Fruit fly (Drosophila melanogaster): ENCODE measurements around the gene CG34177.

Gene CG34177

DNA sequence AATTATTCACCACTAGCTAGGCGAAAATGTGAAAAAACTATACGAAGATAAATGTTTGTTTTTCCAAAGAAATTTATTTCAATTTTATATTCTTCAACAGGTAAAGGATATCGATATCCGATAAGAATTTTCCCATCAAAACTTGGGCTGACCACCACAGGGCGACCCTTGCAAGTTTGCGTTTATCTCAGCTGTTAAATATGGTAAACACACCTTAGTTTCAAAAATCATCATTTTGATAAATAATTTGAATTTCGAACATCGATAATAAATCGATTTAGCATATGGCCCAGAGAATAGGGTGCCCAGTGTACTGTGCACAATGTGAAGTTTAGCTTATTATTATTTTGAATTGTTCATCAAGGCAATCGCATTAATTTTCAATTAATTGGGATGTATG lies 29.6 kb downstream of the CG34177 start, which contains the start of the genes CG15443 and Paris:
CG15443 (minus strand) TSS at position 125 of the 400 bp plus-strand sequence.
Paris (plus strand) TSS at position 289 of the 400 bp plus-strand sequence.
- no peak for TF ChIP-seq CG32264 (GFP tag; optimal IDR thresholded peaks at IDR 0.05)
- no peak for TF ChIP-seq Rel (GFP tag; optimal IDR thresholded peaks at IDR 0.05)
- TF ChIP-seq Rel (tag; optimal IDR thresholded peaks at IDR 0.05): peak; percentile 32
- no peak for TF ChIP-seq Dif (GFP tag; optimal IDR thresholded peaks at IDR 0.05; ENCODE audit: partially characterized antibody)
- TF ChIP-seq N (GFP tag; optimal IDR thresholded peaks at IDR 0.05): no peak
- TF ChIP-seq HLH106 (tag; optimal IDR thresholded peaks at IDR 0.05): no peak
- no peak for TF ChIP-seq Hnf4 (GFP tag; optimal IDR thresholded peaks at IDR 0.05)
- peak; percentile 14 for TF ChIP-seq CG9705 (GFP tag; optimal IDR thresholded peaks at IDR 0.05)
- no peak for TF ChIP-seq usp (GFP tag; optimal IDR thresholded peaks at IDR 0.05)
- no peak for TF ChIP-seq ey (GFP tag; optimal IDR thresholded peaks at IDR 0.05)
- no peak for TF ChIP-seq dl (GFP tag; optimal IDR thresholded peaks at IDR 0.05; ENCODE audit: insufficient read depth in 1 of 2, partially characterized antibody in 2 of 2)
- TF ChIP-seq Abd-B (GFP tag; optimal IDR thresholded peaks at IDR 0.05): no peak
- TF ChIP-seq psq (GFP tag; optimal IDR thresholded peaks at IDR 0.05): no peak
- TF ChIP-seq GATAd (GFP tag; optimal IDR thresholded peaks at IDR 0.05): no peak
- TF ChIP-seq Mio (GFP tag; optimal IDR thresholded peaks at IDR 0.05): no peak

DNA sequence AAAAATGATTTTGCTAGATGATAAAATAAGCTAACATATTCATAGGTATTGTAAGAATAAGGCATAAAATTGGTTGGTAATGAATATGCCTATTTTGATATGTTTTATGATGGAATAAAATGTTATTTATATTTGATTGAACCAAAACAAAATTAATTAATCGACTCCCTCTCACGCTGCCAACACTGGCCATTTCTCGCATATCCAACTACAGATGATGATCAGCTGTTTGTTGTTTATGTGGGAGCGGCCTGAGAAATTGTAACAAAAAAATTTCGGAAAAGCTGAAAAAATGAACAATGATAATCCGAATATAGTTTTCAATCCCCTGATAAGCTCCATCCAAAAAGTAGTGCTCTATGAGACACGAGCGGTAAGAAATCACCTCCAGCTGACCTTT lies 31.2 kb downstream of the CG34177 start, which contains the start of gene FIG4:
FIG4 (plus strand) TSS at position 229 of the 400 bp plus-strand sequence.
- peak; percentile 18 for TF ChIP-seq Myc (optimal IDR thresholded peaks at IDR 0.05)
- TF ChIP-seq h (GFP tag; optimal IDR thresholded peaks at IDR 0.05): no peak
- TF ChIP-seq Sp1 (GFP tag; optimal IDR thresholded peaks at IDR 0.05): no peak
- peak; percentile 74 for TF ChIP-seq woc (GFP tag; optimal IDR thresholded peaks at IDR 0.05)
- TF ChIP-seq Dif (GFP tag; optimal IDR thresholded peaks at IDR 0.05; ENCODE audit: partially characterized antibody): no peak
- TF ChIP-seq rgr (GFP tag; optimal IDR thresholded peaks at IDR 0.05): no peak

DNA sequence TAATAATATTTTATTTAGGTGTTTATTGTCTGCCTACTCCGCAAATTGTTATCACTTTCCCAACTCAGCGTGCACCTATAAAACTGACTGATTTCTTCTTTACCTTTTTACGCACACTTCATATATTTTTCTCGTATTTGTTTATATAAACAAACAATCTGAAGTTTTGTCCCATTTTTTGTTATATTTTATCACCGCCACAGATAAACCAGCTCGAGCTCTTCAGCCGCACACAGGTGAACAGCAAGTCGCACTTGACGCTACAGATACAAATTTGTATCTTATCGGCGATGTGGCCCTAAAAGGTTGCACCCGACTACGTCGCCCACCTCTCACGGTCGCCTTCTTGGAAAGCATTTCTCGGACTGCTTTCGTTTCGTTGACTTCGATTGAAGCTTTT lies 41.7 kb downstream of the CG34177 start:
- TF ChIP-seq fru (GFP tag; optimal IDR thresholded peaks at IDR 0.05) (peak; percentile 23), CrebA (GFP tag; optimal IDR thresholded peaks at IDR 0.05; ENCODE audit: borderline replicate concordance) (no peak), h (GFP tag; optimal IDR thresholded peaks at IDR 0.05) (peak; percentile 22), lola (GFP tag; optimal IDR thresholded peaks at IDR 0.05) (no peak)

DNA sequence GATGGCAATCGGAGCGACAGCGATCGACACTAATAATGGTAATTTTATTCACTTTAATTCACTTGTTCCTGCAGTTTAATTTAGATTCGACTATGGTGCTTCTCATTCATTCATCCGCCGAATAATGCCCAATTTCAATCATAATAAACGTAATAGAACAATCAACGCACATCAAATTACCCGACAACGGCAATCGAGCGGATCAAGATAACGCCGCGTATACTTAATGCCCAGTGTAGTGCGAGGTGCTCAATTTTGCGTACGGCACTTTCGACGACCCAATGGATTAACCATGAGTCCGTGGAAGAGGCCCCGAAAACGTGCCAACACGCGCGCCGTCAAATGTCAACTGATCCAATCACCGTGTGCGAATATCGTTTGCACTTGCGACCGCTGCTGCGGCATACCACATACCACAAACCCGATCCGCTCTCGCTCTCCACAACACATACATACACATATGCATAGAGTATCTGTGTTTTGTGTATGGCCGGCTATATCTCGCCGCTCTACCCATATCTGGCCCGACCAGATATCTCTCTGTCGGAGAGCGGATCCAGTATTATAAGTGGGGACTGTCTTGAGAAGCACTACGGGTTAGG lies 43.1 kb downstream of the CG34177 start, which contains the start of gene ine:
ine (minus strand) TSS at position 351 of the 602 bp plus-strand sequence.
- TF ChIP-seq tai (GFP tag; optimal IDR thresholded peaks at IDR 0.05) (no peak), Rel (GFP tag; optimal IDR thresholded peaks at IDR 0.05) (no peak), Rel (tag; optimal IDR thresholded peaks at IDR 0.05) (no peak), Dif (GFP tag; optimal IDR thresholded peaks at IDR 0.05; ENCODE audit: partially characterized antibody) (peak; percentile 28), h (GFP tag; optimal IDR thresholded peaks at IDR 0.05) (peak; percentile 52)

DNA sequence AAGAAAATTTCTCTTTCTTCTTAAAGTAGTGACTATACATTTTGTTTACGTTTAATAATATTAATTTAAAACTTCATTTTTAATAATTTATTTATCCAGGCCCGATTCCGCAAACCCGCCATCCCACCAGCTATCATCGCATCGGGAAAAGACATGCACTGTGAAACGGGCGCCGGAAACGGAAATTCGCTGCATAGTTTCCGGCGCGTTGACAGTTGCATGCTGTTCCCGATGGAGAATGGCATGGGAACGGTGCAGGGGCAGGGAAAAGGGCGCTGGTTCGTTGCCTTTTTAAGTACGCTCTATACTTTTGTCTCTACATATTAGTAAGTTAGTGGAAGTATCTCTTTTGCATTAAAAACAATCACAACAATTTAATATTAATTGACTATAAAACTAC lies 44.3 kb downstream of the CG34177 start:
- no peak for TF ChIP-seq pan (optimal IDR thresholded peaks at IDR 0.05)
- no peak for TF ChIP-seq brk (GFP tag; optimal IDR thresholded peaks at IDR 0.05)
- TF ChIP-seq dsf (GFP tag; optimal IDR thresholded peaks at IDR 0.05; ENCODE audit: borderline replicate concordance): no peak
- TF ChIP-seq dmrt93B (GFP tag; optimal IDR thresholded peaks at IDR 0.05): no peak
- TF ChIP-seq Vsx2 (GFP tag; optimal IDR thresholded peaks at IDR 0.05; ENCODE audit: partially characterized antibody): no peak
- no peak for TF ChIP-seq CrebA (GFP tag; optimal IDR thresholded peaks at IDR 0.05; ENCODE audit: borderline replicate concordance)
- TF ChIP-seq Rel (GFP tag; optimal IDR thresholded peaks at IDR 0.05): no peak
- no peak for TF ChIP-seq Rel (tag; optimal IDR thresholded peaks at IDR 0.05)
- TF ChIP-seq Jra (GFP tag; optimal IDR thresholded peaks at IDR 0.05): no peak
- no peak for TF ChIP-seq lola (GFP tag; optimal IDR thresholded peaks at IDR 0.05)
- TF ChIP-seq rgr (GFP tag; optimal IDR thresholded peaks at IDR 0.05): no peak
- TF ChIP-seq sv (GFP tag; optimal IDR thresholded peaks at IDR 0.05): no peak
- no peak for TF ChIP-seq psq (GFP tag; optimal IDR thresholded peaks at IDR 0.05)
- no peak for TF ChIP-seq HLH106 (tag; optimal IDR thresholded peaks at IDR 0.05)
- no peak for TF ChIP-seq usp (GFP tag; optimal IDR thresholded peaks at IDR 0.05)
- TF ChIP-seq GATAd (GFP tag; optimal IDR thresholded peaks at IDR 0.05): no peak
- no peak for TF ChIP-seq foxo (GFP tag; optimal IDR thresholded peaks at IDR 0.05)
- no peak for TF ChIP-seq tai (GFP tag; optimal IDR thresholded peaks at IDR 0.05)
- no peak for TF ChIP-seq dl (GFP tag; optimal IDR thresholded peaks at IDR 0.05; ENCODE audit: insufficient read depth in 1 of 2, partially characterized antibody in 2 of 2)

Data from whole organism, wandering third instar larva.